Fruit fly (Drosophila melanogaster) whole organism: ENCODE data around the gene kud.

Experiments
- CG8478 ChIP-seq: fragments of >200 bp; optimal IDR thresholded peaks from 2 replicates; lab custom pipeline; 2018; ENCODE audit warnings: inconsistent platforms
- Dll ChIP-seq: fragments of >200 bp; optimal IDR thresholded peaks from 2 replicates; lab custom pipeline; 2017
- usp ChIP-seq: fragments of >200 bp; optimal IDR thresholded peaks from 2 replicates; lab custom pipeline; 2017; ENCODE audit warnings: missing biosample characterization, missing genetic modification characterization, mixed read lengths

dm6 chr3L:16890650-16891336 lies 46.0 kb upstream of the kud start:
- TF ChIP-seq CG8478 (lab: Kevin White, UChicago) (no peak), Dll (lab: Kevin White, UChicago) (peak; percentile 82), usp (no peak)
